Worm (Caenorhabditis elegans) whole organism, L1 larva: ENCODE results near the gene msp-55.

Experiments used
- C04F5.9 ChIP-seq: sonication (generic microtip); optimal IDR thresholded peaks from 2 replicates; lab custom pipeline; 2016; ENCODE audit warnings: missing genetic modification characterization, missing compliant biosample characterization
- C16A3.4 ChIP-seq: fragments of 150-350 bp; optimal IDR thresholded peaks from 2 replicates; lab custom pipeline; 2014; ENCODE audit warnings: missing biosample characterization, missing genetic modification characterization
- ama-1 ChIP-seq: fragments of 150-350 bp; optimal IDR thresholded peaks from 2 replicates; lab custom pipeline; 2014
- ceh-63 ChIP-seq: fragments of 200-800 bp; sonication (Bioruptor generic); optimal IDR thresholded peaks from 2 replicates; lab custom pipeline; 2018; ENCODE audit warnings: mild to moderate bottlenecking, missing genetic modification characterization, missing compliant biosample characterization
- ceh-8 ChIP-seq: fragments of 200-800 bp; sonication (Bioruptor generic); optimal IDR thresholded peaks from 2 replicates; lab custom pipeline; 2018; ENCODE audit warnings: mild to moderate bottlenecking, missing genetic modification characterization, moderate library complexity, missing compliant biosample characterization
- ceh-82 ChIP-seq, 3 experiments: fragments of 150-350 bp in 1 of 3; sonication (generic microtip) in 2 of 3; optimal IDR thresholded peaks; 2 replicates each; lab custom pipeline; 2014 to 2017; ENCODE audit warnings: missing biosample characterization in 3 of 3, missing genetic modification characterization in 3 of 3
- ceh-88 ChIP-seq: fragments of 200-800 bp; sonication (Bioruptor generic); IDR thresholded peaks from 2 replicates; pipeline ENCODE4 v1.3.6; 2022; ENCODE audit warnings: missing genetic modification characterization, missing compliant biosample characterization
- ceh-90 ChIP-seq: sonication (generic microtip); optimal IDR thresholded peaks from 2 replicates; lab custom pipeline; 2016; ENCODE audit warnings: missing genetic modification characterization, missing compliant biosample characterization
- dpl-1 ChIP-seq, 3 experiments: fragments of 150-350 bp in 2 of 3; sonication (generic microtip) in 1 of 3; optimal IDR thresholded peaks; 2 replicates each; lab custom pipeline; 2014 to 2017; ENCODE audit warnings: missing biosample characterization in 3 of 3, missing genetic modification characterization in 3 of 3, missing genetic modification reagents in 3 of 3
- dsc-1 ChIP-seq: sonication (generic microtip); optimal IDR thresholded peaks from 2 replicates; lab custom pipeline; 2016; ENCODE audit warnings: mild to moderate bottlenecking, missing genetic modification characterization, missing compliant biosample characterization
- efl-1 ChIP-seq, 4 experiments: fragments of 150-350 bp; optimal IDR thresholded peaks in 3 of 4; peaks in 1 of 4; 1 replicate in 1 of 4; 2 replicates in 3 of 4; lab custom pipeline; 2014; ENCODE audit warnings: missing biosample characterization in 2 of 4, missing genetic modification characterization in 2 of 4, missing genetic modification reagents in 2 of 4
- ets-5 ChIP-seq: fragments of 200-800 bp; sonication (Bioruptor generic); IDR thresholded peaks from 2 replicates; pipeline ENCODE4 v1.3.6; 2022; ENCODE audit warnings: missing genetic modification characterization, missing compliant biosample characterization
- fkh-10 ChIP-seq: sonication (generic microtip); optimal IDR thresholded peaks from 2 replicates; lab custom pipeline; 2017; ENCODE audit warnings: missing biosample characterization, missing genetic modification reagents, missing genetic modification characterization
- fkh-4 ChIP-seq: sonication (generic microtip); optimal IDR thresholded peaks from 2 replicates; lab custom pipeline; 2016; ENCODE audit warnings: missing compliant biosample characterization, missing genetic modification characterization, borderline replicate concordance
- fkh-8 ChIP-seq: sonication (generic microtip); optimal IDR thresholded peaks from 2 replicates; lab custom pipeline; 2016; ENCODE audit warnings: mild to moderate bottlenecking, missing genetic modification characterization, missing compliant biosample characterization
- fos-1 ChIP-seq: fragments of 150-350 bp; optimal IDR thresholded peaks from 2 replicates; lab custom pipeline; 2014; ENCODE audit warnings: missing biosample characterization, missing genetic modification characterization
- hlh-17 ChIP-seq: fragments of 200-800 bp; sonication (Bioruptor generic); optimal IDR thresholded peaks from 2 replicates; lab custom pipeline; 2018; ENCODE audit warnings: missing genetic modification characterization, mild to moderate bottlenecking, missing compliant biosample characterization, moderate library complexity, borderline replicate concordance
- hpl-2 ChIP-seq: fragments of 150-350 bp; optimal IDR thresholded peaks from 2 replicates; lab custom pipeline; 2014; ENCODE audit warnings: missing biosample characterization, missing genetic modification reagents, missing genetic modification characterization
- lin-13 ChIP-seq: fragments of 150-350 bp; optimal IDR thresholded peaks from 2 replicates; lab custom pipeline; 2014; ENCODE audit warnings: missing biosample characterization, missing genetic modification reagents, missing genetic modification characterization
- lin-14 ChIP-seq: fragments of 200-800 bp; sonication (Bioruptor generic); optimal IDR thresholded peaks from 2 replicates; lab custom pipeline; 2018; ENCODE audit warnings: mild to moderate bottlenecking, missing genetic modification characterization, moderate library complexity, missing compliant biosample characterization
- lin-35 ChIP-seq, 2 experiments: fragments of 150-350 bp; optimal IDR thresholded peaks; 2 replicates each; lab custom pipeline; 2014; ENCODE audit warnings: missing biosample characterization in 2 of 2, missing genetic modification characterization in 2 of 2, missing genetic modification reagents in 2 of 2
- lir-3 ChIP-seq: sonication (generic microtip); optimal IDR thresholded peaks from 2 replicates; lab custom pipeline; 2016; ENCODE audit warnings: mild to moderate bottlenecking, missing genetic modification characterization, moderate library complexity, missing compliant biosample characterization; ENCODE audit not compliant: poor library complexity
- lsy-2 ChIP-seq, 2 experiments: fragments of 150-350 bp; optimal IDR thresholded peaks; 2 replicates each; lab custom pipeline; 2014; ENCODE audit warnings: missing biosample characterization in 2 of 2, missing genetic modification characterization in 2 of 2
- mdl-1 ChIP-seq, 2 experiments: fragments of 150-350 bp; optimal IDR thresholded peaks; 2 replicates each; lab custom pipeline; 2014 to 2017; ENCODE audit warnings: missing biosample characterization in 2 of 2, missing genetic modification characterization in 2 of 2, inconsistent platforms in 1 of 2
- mep-1 ChIP-seq: fragments of 150-350 bp; optimal IDR thresholded peaks from 2 replicates; lab custom pipeline; 2014; ENCODE audit warnings: missing biosample characterization, missing genetic modification characterization
- nhr-11 ChIP-seq: fragments of 150-350 bp; optimal IDR thresholded peaks from 2 replicates; lab custom pipeline; 2014; ENCODE audit warnings: missing biosample characterization, missing genetic modification characterization
- nhr-12 ChIP-seq: sonication (generic microtip); optimal IDR thresholded peaks from 2 replicates; lab custom pipeline; 2017; ENCODE audit warnings: missing biosample characterization, missing genetic modification characterization
- nhr-19 ChIP-seq: fragments of 200-800 bp; sonication (Bioruptor generic); conservative IDR thresholded peaks from 2 replicates; pipeline ENCODE4 v1.3.6; 2022; ENCODE audit warnings: missing genetic modification characterization, missing compliant biosample characterization
- nhr-237 ChIP-seq: fragments of 150-350 bp; optimal IDR thresholded peaks from 2 replicates; lab custom pipeline; 2014; ENCODE audit warnings: missing biosample characterization, missing genetic modification characterization
- nhr-47 ChIP-seq: sonication (generic microtip); optimal IDR thresholded peaks from 2 replicates; lab custom pipeline; 2016; ENCODE audit warnings: mild to moderate bottlenecking, missing genetic modification characterization, moderate library complexity, missing compliant biosample characterization
- nhr-71 ChIP-seq: sonication (generic microtip); optimal IDR thresholded peaks from 2 replicates; lab custom pipeline; 2016; ENCODE audit warnings: mild to moderate bottlenecking, missing genetic modification characterization, moderate library complexity, missing compliant biosample characterization
- nhr-77 ChIP-seq: fragments of 150-350 bp; optimal IDR thresholded peaks from 2 replicates; lab custom pipeline; 2014; ENCODE audit warnings: missing biosample characterization, missing genetic modification characterization
- nhr-84 ChIP-seq: sonication (generic microtip); optimal IDR thresholded peaks from 2 replicates; lab custom pipeline; 2017; ENCODE audit warnings: missing biosample characterization, missing genetic modification characterization
- nhr-90 ChIP-seq: sonication (generic microtip); optimal IDR thresholded peaks from 2 replicates; lab custom pipeline; 2016; ENCODE audit warnings: mild to moderate bottlenecking, missing genetic modification characterization, missing compliant biosample characterization; ENCODE audit not compliant: poor library complexity
- snpc-4 ChIP-seq: fragments of 150-350 bp; optimal IDR thresholded peaks from 2 replicates; lab custom pipeline; 2014; ENCODE audit warnings: missing biosample characterization, missing genetic modification characterization
- snu-23 ChIP-seq: sonication (generic microtip); optimal IDR thresholded peaks from 2 replicates; lab custom pipeline; 2016; ENCODE audit warnings: missing genetic modification characterization, missing compliant biosample characterization
- sox-4 ChIP-seq: sonication (generic microtip); optimal IDR thresholded peaks from 2 replicates; lab custom pipeline; 2016; ENCODE audit warnings: missing genetic modification characterization, missing compliant biosample characterization
- sup-37 ChIP-seq: fragments of 200-800 bp; sonication (Bioruptor generic); optimal IDR thresholded peaks from 2 replicates; lab custom pipeline; 2018; ENCODE audit warnings: mild to moderate bottlenecking, missing genetic modification characterization, missing compliant biosample characterization
- swsn-7 ChIP-seq: sonication (generic microtip); optimal IDR thresholded peaks from 2 replicates; lab custom pipeline; 2016; ENCODE audit warnings: missing genetic modification characterization, missing compliant biosample characterization
- tbx-2 ChIP-seq: sonication (generic microtip); optimal IDR thresholded peaks from 2 replicates; lab custom pipeline; 2016; ENCODE audit warnings: missing genetic modification characterization, missing compliant biosample characterization
- tlp-1 ChIP-seq: fragments of 150-350 bp; optimal IDR thresholded peaks from 2 replicates; lab custom pipeline; 2014; ENCODE audit warnings: missing biosample characterization, missing genetic modification characterization
- unc-130 ChIP-seq: fragments of 150-350 bp; optimal IDR thresholded peaks from 2 replicates; lab custom pipeline; 2017; ENCODE audit warnings: missing biosample characterization, missing genetic modification characterization, inconsistent platforms
- unc-30 ChIP-seq: sonication (generic microtip); optimal IDR thresholded peaks from 2 replicates; lab custom pipeline; 2017; ENCODE audit warnings: missing biosample characterization, missing genetic modification characterization
- unc-62 ChIP-seq: fragments of 150-350 bp; optimal IDR thresholded peaks from 2 replicates; lab custom pipeline; 2014; ENCODE audit warnings: missing biosample characterization, missing genetic modification reagents, missing genetic modification characterization
- unc-98 ChIP-seq: fragments of 200-800 bp; sonication (Bioruptor generic); IDR thresholded peaks from 2 replicates; pipeline ENCODE4 v1.3.6; 2022; ENCODE audit warnings: missing genetic modification characterization, missing compliant biosample characterization
- xbp-1 ChIP-seq: sonication (generic microtip); optimal IDR thresholded peaks from 2 replicates; lab custom pipeline; 2016; ENCODE audit warnings: missing genetic modification characterization, missing compliant biosample characterization

msp-55 gene

DNA sequence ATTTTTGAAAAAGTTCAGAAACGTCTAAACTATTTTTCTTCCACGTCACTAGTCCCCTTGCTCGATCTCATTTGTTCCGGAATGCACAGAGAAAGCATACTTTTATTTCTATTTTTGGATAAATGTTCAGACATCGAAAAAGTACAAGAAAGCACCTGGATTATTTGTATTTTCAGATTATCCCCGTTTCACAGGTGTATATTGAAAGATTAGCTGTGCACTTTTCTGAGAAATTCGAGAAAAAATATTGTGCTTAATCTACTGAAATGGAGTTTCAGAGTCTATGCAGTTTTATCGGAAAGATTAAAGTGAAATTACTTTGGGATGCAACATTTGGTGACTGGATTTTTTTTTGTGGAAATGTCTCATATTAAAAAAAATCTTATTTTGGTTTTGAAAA is 46.1 kb upstream of the msp-55 start (continued):
- TF ChIP-seq nhr-71 (tag; lab: Kevin White, UChicago), result peak; percentile 27
- no peak for TF ChIP-seq fos-1
- no peak for TF ChIP-seq ceh-90
- no peak for TF ChIP-seq lin-35 (GFP tag; optimal IDR thresholded peaks at IDR 0.05; lab: Kevin White, UChicago)
- TF ChIP-seq nhr-77 (tag; lab: Kevin White, UChicago), result no peak
- no peak for TF ChIP-seq ceh-88 (GFP tag; lab: Robert Waterston, UW)
- peak; percentile 22 for TF ChIP-seq nhr-47 (tag; lab: Kevin White, UChicago)
- no peak for TF ChIP-seq ceh-63 (GFP tag; lab: Kevin White, UChicago)
- TF ChIP-seq ama-1, result no peak
- TF ChIP-seq nhr-237 (tag; lab: Kevin White, UChicago), result no peak
- no peak for TF ChIP-seq mdl-1 (tag; optimal IDR thresholded peaks at IDR 0.05; lab: Kevin White, UChicago)
- TF ChIP-seq nhr-84 (tag; lab: Kevin White, UChicago), result no peak
- TF ChIP-seq lir-3, result no peak
- TF ChIP-seq sup-37 (GFP tag; lab: Kevin White, UChicago), result no peak

DNA sequence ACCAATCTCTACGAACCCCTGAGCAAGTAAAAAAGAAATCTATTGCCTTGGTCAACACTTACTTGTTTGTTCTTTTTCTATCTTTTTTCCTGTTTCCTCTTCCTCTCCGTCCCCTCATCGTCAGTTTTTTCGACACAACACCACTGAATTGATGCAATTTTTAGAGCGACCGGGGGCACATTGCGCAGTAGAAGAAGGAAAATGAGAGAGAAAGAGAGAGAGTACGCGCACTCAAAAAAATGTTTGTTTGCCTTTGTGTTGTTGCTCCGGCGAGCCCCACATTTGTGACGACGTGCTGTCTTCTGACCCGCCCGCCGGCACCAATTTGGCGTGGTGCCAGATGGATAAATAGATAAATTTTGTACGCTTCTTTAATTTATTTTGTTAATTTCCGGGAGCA is 44.3 kb upstream of the msp-55 start:
- peak in 1 of 2 experiments; percentile 1 for TF ChIP-seq efl-1 (optimal IDR thresholded peaks at IDR 0.05; lab: Kevin White, UChicago)
- TF ChIP-seq efl-1 (GFP tag; optimal IDR thresholded peaks at IDR 0.05 in 1 of 2; lab: Kevin White, UChicago), result peak in 1 of 2 experiments; percentile 71
- TF ChIP-seq dpl-1 (GFP tag; optimal IDR thresholded peaks at IDR 0.05; lab: Kevin White, UChicago), result peak in 1 of 3 experiments; percentile 29
- peak; percentile 4 for TF ChIP-seq snu-23 (GFP tag; lab: Kevin White, UChicago)
- TF ChIP-seq nhr-47 (tag; lab: Kevin White, UChicago), result peak; percentile 47
- no peak for TF ChIP-seq lin-13 (GFP tag; lab: Kevin White, UChicago)
- TF ChIP-seq tlp-1, result no peak
- TF ChIP-seq swsn-7 (tag; lab: Kevin White, UChicago), result peak; percentile 9
- TF ChIP-seq nhr-71 (tag; lab: Kevin White, UChicago), result peak; percentile 17
- no peak for TF ChIP-seq nhr-90 (tag; lab: Kevin White, UChicago)
- no peak for TF ChIP-seq nhr-12 (tag; lab: Kevin White, UChicago)
- TF ChIP-seq lsy-2 (tag; optimal IDR thresholded peaks at IDR 0.05; lab: Kevin White, UChicago), result peak in 1 of 2 experiments; percentile 44
- TF ChIP-seq ets-5, result no peak
- no peak for TF ChIP-seq sup-37 (GFP tag; lab: Kevin White, UChicago)
- TF ChIP-seq ceh-8 (GFP tag; lab: Kevin White, UChicago), result no peak
- peak; percentile 25 for TF ChIP-seq fkh-8
- no peak for TF ChIP-seq sox-4
- no peak for TF ChIP-seq snpc-4
- TF ChIP-seq fkh-10, result peak; percentile 26
- TF ChIP-seq C04F5.9 (tag; lab: Kevin White, UChicago), result no peak
- TF ChIP-seq unc-130 (tag; lab: Kevin White, UChicago), result no peak
- TF ChIP-seq C16A3.4 (tag; lab: Kevin White, UChicago), result no peak
- no peak for TF ChIP-seq unc-30 (tag; lab: Kevin White, UChicago)
- TF ChIP-seq unc-98 (GFP tag; lab: Robert Waterston, UW), result no peak
- no peak for TF ChIP-seq unc-62 (GFP tag; lab: Kevin White, UChicago)
- peak; percentile 23 for TF ChIP-seq mep-1 (tag; lab: Kevin White, UChicago)
- TF ChIP-seq hlh-17 (GFP tag; lab: Kevin White, UChicago), result no peak
- no peak for TF ChIP-seq xbp-1 (tag; lab: Kevin White, UChicago)
- TF ChIP-seq ceh-82 (tag; optimal IDR thresholded peaks at IDR 0.05; lab: Kevin White, UChicago), result peak in 2 of 3 experiments; percentile 2 to 51
- peak; percentile 28; the same call in 1 of the 2 replicates for TF ChIP-seq nhr-19 (GFP tag; lab: Robert Waterston, UW)
- TF ChIP-seq fkh-4 (tag; lab: Kevin White, UChicago), result no peak
- TF ChIP-seq ceh-88 (GFP tag; lab: Robert Waterston, UW), result no peak
- no peak for TF ChIP-seq nhr-11
- TF ChIP-seq mdl-1 (tag; optimal IDR thresholded peaks at IDR 0.05; lab: Kevin White, UChicago), result no peak
- TF ChIP-seq hpl-2, result no peak
- peak; percentile 17 for TF ChIP-seq tbx-2 (tag; lab: Kevin White, UChicago)
- TF ChIP-seq lin-14, result peak; percentile 89
- TF ChIP-seq dsc-1 (tag; lab: Kevin White, UChicago), result no peak
